Worm (Caenorhabditis elegans): Measurements from ENCODE around the gene srh-300.

- TF ChIP-seq sea-1 (GFP tag; conservative IDR thresholded peaks at IDR 0.05) (no peak), ama-1 (optimal IDR thresholded peaks at IDR 0.05) (no peak), tbx-37 (GFP tag; conservative IDR thresholded peaks at IDR 0.05) (no peak)
These were observed 34.0 kb downstream of the srh-300 start, which contains the start of gene tcc-1 for ce11 chrV:17855889-17856288.

Data from whole organism, early embryonic.